Fruit fly (Drosophila melanogaster) whole organism, embryonic: ENCODE measurements around the gene eco.
A peak's percentile ranks its signal among the peaks of the same experiment; 100 is the strongest.

Experiments
- ATbp ChIP-seq: fragments of 200-800 bp; sonication (Bioruptor generic); optimal IDR thresholded peaks from 2 replicates; lab custom pipeline; 2017; ENCODE audit warnings: missing biosample characterization, mild to moderate bottlenecking, missing genetic modification characterization, missing genetic modification reagents
- Asciz ChIP-seq: fragments of 200-800 bp; sonication (Bioruptor generic); optimal IDR thresholded peaks from 2 replicates; lab custom pipeline; 2017; ENCODE audit warnings: missing biosample characterization, mild to moderate bottlenecking, missing genetic modification characterization, missing genetic modification reagents
- Awh ChIP-seq: fragments of 200-800 bp; sonication (Bioruptor generic); IDR thresholded peaks from 2 replicates; pipeline ENCODE4, ENCODE4 v1.3.6; 2022; ENCODE audit warnings: missing biosample characterization, missing genetic modification characterization
- BEAF-32 ChIP-seq: fragments of 200-800 bp; sonication (Bioruptor generic); optimal IDR thresholded peaks from 3 replicates; lab custom pipeline; 2017; ENCODE audit warnings: missing biosample characterization, missing genetic modification characterization, mild to moderate bottlenecking, moderate library complexity, missing genetic modification reagents
- Bgb ChIP-seq: fragments of 200-800 bp; sonication (Bioruptor generic); IDR thresholded peaks from 2 replicates; pipeline ENCODE4 v1.3.6; 2022; ENCODE audit warnings: missing biosample characterization, missing genetic modification characterization; ENCODE audit not compliant: partially characterized antibody
- CG10147 ChIP-seq: fragments of 200-800 bp; sonication (Bioruptor generic); optimal IDR thresholded peaks from 2 replicates; lab custom pipeline; 2019; ENCODE audit warnings: missing biosample characterization, mild to moderate bottlenecking, missing genetic modification characterization, moderate library complexity
- CG1024 ChIP-seq: fragments of 200-800 bp; sonication (Bioruptor generic); IDR thresholded peaks from 2 replicates; pipeline ENCODE4 v1.3.6; 2022; ENCODE audit warnings: missing biosample characterization, missing genetic modification characterization
- CG11093 ChIP-seq: fragments of 200-800 bp; sonication (Bioruptor generic); IDR thresholded peaks from 3 replicates; pipeline ENCODE4 v1.3.6; 2022; ENCODE audit warnings: missing biosample characterization, missing genetic modification characterization
- CG12155 ChIP-seq: fragments of 200-800 bp; sonication (Bioruptor generic); optimal IDR thresholded peaks from 3 replicates; lab custom pipeline; 2016; ENCODE audit warnings: missing biosample characterization, missing genetic modification characterization
- CG13123 ChIP-seq: fragments of 200-800 bp; sonication (Bioruptor generic); optimal IDR thresholded peaks from 2 replicates; lab custom pipeline; 2016; ENCODE audit warnings: missing biosample characterization, missing genetic modification characterization
- CG13424 ChIP-seq: fragments of 200-800 bp; sonication (Bioruptor generic); optimal IDR thresholded peaks from 2 replicates; lab custom pipeline; 2019; ENCODE audit warnings: missing biosample characterization, mild to moderate bottlenecking, missing genetic modification characterization, moderate library complexity
- CG14014 ChIP-seq: fragments of 200-800 bp; sonication (Bioruptor generic); IDR thresholded peaks from 2 replicates; pipeline ENCODE4 v1.3.6; 2022; ENCODE audit warnings: missing biosample characterization, missing genetic modification characterization
- CG15514 ChIP-seq: fragments of 200-800 bp; sonication (Bioruptor generic); optimal IDR thresholded peaks from 3 replicates; lab custom pipeline; 2017; ENCODE audit warnings: missing biosample characterization, missing genetic modification characterization, mild to moderate bottlenecking, moderate library complexity, missing genetic modification reagents
- CG17802 ChIP-seq: fragments of 200-800 bp; sonication (Bioruptor generic); optimal IDR thresholded peaks from 2 replicates; lab custom pipeline; 2018; ENCODE audit warnings: missing biosample characterization, mild to moderate bottlenecking, missing genetic modification characterization, moderate library complexity
- CG1792 ChIP-seq: fragments of 200-800 bp; sonication (Bioruptor generic); optimal IDR thresholded peaks from 2 replicates; lab custom pipeline; 2016; ENCODE audit warnings: missing biosample characterization, missing genetic modification characterization
- CG2129 ChIP-seq: fragments of 200-800 bp; sonication (Bioruptor generic); IDR thresholded peaks from 2 replicates; pipeline ENCODE4 v1.3.6; 2022; ENCODE audit warnings: missing biosample characterization, missing genetic modification characterization; ENCODE audit not compliant: partially characterized antibody
- CG33213 ChIP-seq: fragments of 200-800 bp; sonication (Bioruptor generic); optimal IDR thresholded peaks from 3 replicates; lab custom pipeline; 2016; ENCODE audit warnings: missing biosample characterization, missing genetic modification characterization
- CG3407 ChIP-seq: fragments of 200-800 bp; sonication (Bioruptor generic); optimal IDR thresholded peaks from 2 replicates; lab custom pipeline; 2018; ENCODE audit warnings: missing biosample characterization, mild to moderate bottlenecking, missing genetic modification characterization
- CG6683 ChIP-seq: fragments of 200-800 bp; sonication (Bioruptor generic); optimal IDR thresholded peaks from 2 replicates; lab custom pipeline; 2017; ENCODE audit warnings: missing biosample characterization, mild to moderate bottlenecking, missing genetic modification characterization, missing genetic modification reagents
- CG8388 ChIP-seq: fragments of 200-800 bp; sonication (Bioruptor generic); optimal IDR thresholded peaks from 2 replicates; lab custom pipeline; 2019; ENCODE audit warnings: missing biosample characterization, mild to moderate bottlenecking, missing genetic modification characterization, moderate library complexity
- CG9727 ChIP-seq: fragments of 200-800 bp; sonication (Bioruptor generic); optimal IDR thresholded peaks from 3 replicates; lab custom pipeline; 2017; ENCODE audit warnings: missing biosample characterization, mild to moderate bottlenecking, missing genetic modification characterization
- CG9797 ChIP-seq: fragments of 200-800 bp; sonication (Bioruptor generic); optimal IDR thresholded peaks from 3 replicates; lab custom pipeline; 2018; ENCODE audit warnings: missing biosample characterization, mild to moderate bottlenecking, missing genetic modification characterization
- CkIIα-i1 ChIP-seq: fragments of 200-800 bp; sonication (Bioruptor generic); IDR thresholded peaks from 2 replicates; pipeline ENCODE4 v1.3.6; 2022; ENCODE audit warnings: missing biosample characterization, missing genetic modification characterization
- Dbx ChIP-seq: fragments of 200-800 bp; sonication (Bioruptor generic); IDR thresholded peaks from 3 replicates; pipeline ENCODE4 v1.3.6; 2022; ENCODE audit warnings: missing biosample characterization, missing genetic modification characterization
- Dek ChIP-seq: fragments of 200-800 bp; sonication (Bioruptor generic); optimal IDR thresholded peaks from 3 replicates; lab custom pipeline; 2019; ENCODE audit warnings: missing biosample characterization, mild to moderate bottlenecking, missing genetic modification characterization, moderate library complexity
- E2f2 ChIP-seq: fragments of 200-800 bp; sonication (Bioruptor generic); IDR thresholded peaks from 2 replicates; pipeline ENCODE4 v1.3.6; 2022; ENCODE audit warnings: missing biosample characterization, missing genetic modification characterization
- Elba2 ChIP-seq: fragments of 200-800 bp; sonication (Bioruptor generic); optimal IDR thresholded peaks from 3 replicates; lab custom pipeline; 2016; ENCODE audit warnings: missing biosample characterization, missing genetic modification characterization
- Ets65A ChIP-seq: fragments of 200-800 bp; sonication (Bioruptor generic); peaks from one replicate; lab custom pipeline; 2016; ENCODE audit warnings: missing biosample characterization, missing genetic modification characterization
- Gsc ChIP-seq: fragments of 200-800 bp; sonication (Bioruptor generic); IDR thresholded peaks from 2 replicates; pipeline ENCODE4 v1.3.6; 2022; ENCODE audit warnings: missing biosample characterization, missing genetic modification characterization
- Hmx ChIP-seq: fragments of 200-800 bp; sonication (Bioruptor generic); optimal IDR thresholded peaks from 2 replicates; lab custom pipeline; 2016; ENCODE audit warnings: missing biosample characterization, missing genetic modification characterization
- Hr3 ChIP-seq: fragments of 200-800 bp; sonication (Bioruptor generic); optimal IDR thresholded peaks from 3 replicates; lab custom pipeline; 2016; ENCODE audit warnings: missing biosample characterization, missing genetic modification characterization
- MESR4 ChIP-seq: fragments of 200-800 bp; sonication (Bioruptor generic); optimal IDR thresholded peaks from 2 replicates; lab custom pipeline; 2018; ENCODE audit warnings: missing biosample characterization, mild to moderate bottlenecking, missing genetic modification characterization, moderate library complexity
- Mes4 ChIP-seq: fragments of 200-800 bp; sonication (Bioruptor generic); optimal IDR thresholded peaks from 2 replicates; lab custom pipeline; 2016; ENCODE audit warnings: missing biosample characterization, missing genetic modification characterization
- NC2β ChIP-seq: fragments of 200-800 bp; sonication (Bioruptor generic); optimal IDR thresholded peaks from 2 replicates; lab custom pipeline; 2016; ENCODE audit warnings: missing biosample characterization, missing genetic modification characterization
- Nf-YC ChIP-seq: fragments of 200-800 bp; optimal IDR thresholded peaks from 3 replicates; lab custom pipeline; 2019; ENCODE audit warnings: missing biosample characterization, mild to moderate bottlenecking, missing genetic modification characterization, moderate library complexity
- Xbp1 ChIP-seq: fragments of 200-800 bp; sonication (Bioruptor generic); optimal IDR thresholded peaks from 3 replicates; lab custom pipeline; 2016; ENCODE audit warnings: missing biosample characterization, mild to moderate bottlenecking, missing genetic modification characterization
- az2 ChIP-seq: fragments of 200-800 bp; sonication (Bioruptor generic); optimal IDR thresholded peaks from 3 replicates; lab custom pipeline; 2016; ENCODE audit warnings: missing biosample characterization, missing genetic modification characterization
- bsh ChIP-seq, 2 experiments: fragments of 200-800 bp; sonication (Bioruptor generic); optimal IDR thresholded peaks; 2 replicates each; lab custom pipeline; 2017 to 2018; ENCODE audit warnings: mild to moderate bottlenecking in 2 of 2, missing biosample characterization in 2 of 2, missing genetic modification characterization in 2 of 2, moderate library complexity in 1 of 2
- caup ChIP-seq: fragments of 200-800 bp; sonication (Bioruptor generic); optimal IDR thresholded peaks from 3 replicates; lab custom pipeline; 2017; ENCODE audit warnings: missing biosample characterization, mild to moderate bottlenecking, missing genetic modification characterization, moderate library complexity; ENCODE audit not compliant: severe bottlenecking
- dimm ChIP-seq: fragments of 200-800 bp; sonication (Bioruptor generic); IDR thresholded peaks from 2 replicates; pipeline ENCODE4 v1.3.6; 2022; ENCODE audit warnings: missing biosample characterization, missing genetic modification characterization
- emc ChIP-seq: fragments of 200-800 bp; sonication (Bioruptor generic); optimal IDR thresholded peaks from 2 replicates; lab custom pipeline; 2016; ENCODE audit warnings: missing biosample characterization, missing genetic modification characterization
- hth ChIP-seq: fragments of >200 bp; optimal IDR thresholded peaks from 2 replicates; lab custom pipeline; 2017; ENCODE audit warnings: inconsistent platforms
- nmo ChIP-seq: fragments of 200-800 bp; sonication (Bioruptor generic); optimal IDR thresholded peaks from 2 replicates; lab custom pipeline; 2018; ENCODE audit warnings: missing biosample characterization, mild to moderate bottlenecking, missing genetic modification characterization, moderate library complexity
- p53 ChIP-seq: fragments of 200-800 bp; sonication (Bioruptor generic); optimal IDR thresholded peaks from 2 replicates; lab custom pipeline; 2016; ENCODE audit warnings: missing biosample characterization, missing genetic modification characterization
- pan ChIP-seq, 4 experiments: fragments of >200 bp in 3 of 4; fragments of 200-800 bp in 1 of 4; sonication (Bioruptor generic) in 1 of 4; optimal IDR thresholded peaks in 3 of 4; IDR thresholded peaks in 1 of 4; 2 replicates each; pipeline versions ENCODE4 v1.3.6 to Lab custom; 2017 to 2022; ENCODE audit warnings: missing biosample characterization in 2 of 4, missing genetic modification characterization in 2 of 4, mixed read lengths in 1 of 4
- sd ChIP-seq: fragments of 200-800 bp; sonication (Bioruptor generic); optimal IDR thresholded peaks from 3 replicates; lab custom pipeline; 2018; ENCODE audit warnings: missing biosample characterization, mild to moderate bottlenecking, missing genetic modification characterization, moderate library complexity
- trem ChIP-seq: fragments of 200-800 bp; optimal IDR thresholded peaks from 3 replicates; lab custom pipeline; 2019; ENCODE audit warnings: missing biosample characterization, mild to moderate bottlenecking, missing genetic modification characterization, moderate library complexity
- ttk ChIP-seq: fragments of 200-800 bp; sonication (Bioruptor generic); IDR thresholded peaks from 2 replicates; pipeline ENCODE4 v2.1.2; 2022; ENCODE audit warnings: missing biosample characterization, missing genetic modification characterization
- unpg ChIP-seq: fragments of 200-800 bp; sonication (Bioruptor generic); optimal IDR thresholded peaks from 3 replicates; lab custom pipeline; 2018; ENCODE audit warnings: missing biosample characterization, mild to moderate bottlenecking, missing genetic modification characterization, moderate library complexity

eco gene

dm6 chr3L:7328567-7329253, 10.4 kb downstream of the eco start, which contains the start of the genes mrva, CG42307 and mus312 (continued):
- TF ChIP-seq sd (tag; lab: Kevin White, UChicago) (no peak), Dek (tag; lab: Kevin White, UChicago) (peak; percentile 91), NC2β (GFP tag; lab: Kevin White, UChicago) (no peak), Awh (GFP tag; lab: Robert Waterston, UW) (peak; percentile 73), CG8388 (peak; percentile 88), MESR4 (peak; percentile 96), CG15514 (GFP tag; lab: Kevin White, UChicago) (peak; percentile 80), Dbx (GFP tag; lab: Robert Waterston, UW) (peak; percentile 83), CG33213 (GFP tag; lab: Kevin White, UChicago) (peak; percentile 44), p53 (GFP tag; lab: Kevin White, UChicago) (no peak), Xbp1 (peak; percentile 86), CG14014 (peak; percentile 89), CG13424 (peak; percentile 97), Hmx (GFP tag; lab: Kevin White, UChicago) (no peak), CG9797 (GFP tag; lab: Kevin White, UChicago) (peak; percentile 36), CG9727 (peak; percentile 78), CG6683 (GFP tag; lab: Kevin White, UChicago) (peak; percentile 78), Gsc (GFP tag; lab: Robert Waterston, UW) (0 out of 2 replicates have a peak, but pooled peaks have one; percentile 31), CG11093 (peak; percentile 46; the same call in 2 of the 3 replicates), nmo (GFP tag; lab: Kevin White, UChicago) (peak; percentile 80), CkIIα-i1 (GFP tag; lab: Robert Waterston, UW) (no peak), E2f2 (peak; percentile 68), CG3407 (GFP tag; lab: Kevin White, UChicago) (no peak), hth (lab: Kevin White, UChicago) (no peak), CG17802 (tag; lab: Kevin White, UChicago) (peak; percentile 53), az2 (GFP tag; lab: Kevin White, UChicago) (peak; percentile 88), CG13123 (GFP tag; lab: Kevin White, UChicago) (peak; percentile 74), Mes4 (GFP tag; lab: Kevin White, UChicago) (no peak), Elba2 (GFP tag; lab: Kevin White, UChicago) (peak; percentile 70), Ets65A (GFP tag; lab: Kevin White, UChicago) (peak; percentile 62), ttk (GFP tag; lab: Robert Waterston, UW) (peak; percentile 79), Nf-YC (tag; lab: Kevin White, UChicago) (peak; percentile 91), dimm (GFP tag; lab: Robert Waterston, UW) (no peak), CG2129 (GFP tag; lab: Robert Waterston, UW) (no peak), CG10147 (GFP tag; lab: Kevin White, UChicago) (peak; percentile 91), CG12155 (GFP tag; lab: Kevin White, UChicago) (peak; percentile 93), caup (GFP tag; lab: Kevin White, UChicago) (peak; percentile 75), CG1792 (peak; percentile 28), Asciz (GFP tag; lab: Kevin White, UChicago) (no peak), Bgb (no peak), Hr3 (peak; percentile 90), bsh (GFP tag; optimal IDR thresholded peaks at IDR 0.05; lab: Kevin White, UChicago) (peak in 1 of 2 experiments; percentile 92), emc (GFP tag; lab: Kevin White, UChicago) (no peak), ATbp (GFP tag; lab: Kevin White, UChicago) (no peak), unpg (GFP tag; lab: Kevin White, UChicago) (peak; percentile 94), pan (optimal IDR thresholded peaks at IDR 0.05; lab: Kevin White, UChicago) (no peak), pan (GFP tag; optimal IDR thresholded peaks at IDR 0.05 in 1 of 2, IDR thresholded peaks at IDR 0.05 in 1 of 2) (peak in 1 of 2 experiments; percentile 87), CG1024 (no peak), trem (peak; percentile 99), BEAF-32 (GFP tag; lab: Kevin White, UChicago) (peak; percentile 33)
